Worm (Caenorhabditis elegans) whole organism, L2 larva: Measurements from ENCODE around the gene rpl-12.

Experiments
- C34F6.9 ChIP-seq: fragments of 150-350 bp; optimal IDR thresholded peaks from 2 replicates; lab custom pipeline; 2014; ENCODE audit warnings: missing biosample characterization, missing genetic modification characterization
- F13H6.1 ChIP-seq: sonication (generic microtip); optimal IDR thresholded peaks from 2 replicates; lab custom pipeline; 2016; ENCODE audit warnings: missing genetic modification characterization, missing compliant biosample characterization
- Y55F3AM.14 ChIP-seq: fragments of 200-800 bp; sonication (Bioruptor generic); optimal IDR thresholded peaks from 2 replicates; lab custom pipeline; 2018; ENCODE audit warnings: mild to moderate bottlenecking, missing genetic modification characterization, missing compliant biosample characterization
- alr-1 ChIP-seq: fragments of 150-350 bp; optimal IDR thresholded peaks from 2 replicates; lab custom pipeline; 2014; ENCODE audit warnings: missing biosample characterization, missing genetic modification characterization
- aly-2 ChIP-seq: fragments of 150-350 bp; optimal IDR thresholded peaks from 2 replicates; lab custom pipeline; 2014; ENCODE audit warnings: missing biosample characterization, missing genetic modification characterization
- ama-1 ChIP-seq: fragments of 150-350 bp; optimal IDR thresholded peaks from 2 replicates; lab custom pipeline; 2018; ENCODE audit warnings: inconsistent platforms
- ceh-82 ChIP-seq: fragments of 150-350 bp; optimal IDR thresholded peaks from 2 replicates; lab custom pipeline; 2014; ENCODE audit warnings: missing biosample characterization, missing genetic modification characterization
- crh-2 ChIP-seq: sonication (generic microtip); optimal IDR thresholded peaks from 2 replicates; lab custom pipeline; 2017; ENCODE audit warnings: missing biosample characterization, missing genetic modification characterization
- dmd-4 ChIP-seq: sonication (generic microtip); optimal IDR thresholded peaks from 2 replicates; lab custom pipeline; 2017; ENCODE audit warnings: missing biosample characterization, missing genetic modification characterization
- elt-3 ChIP-seq: sonication (generic microtip); optimal IDR thresholded peaks from 2 replicates; lab custom pipeline; 2017; ENCODE audit warnings: missing biosample characterization, missing genetic modification characterization
- gmeb-1 ChIP-seq: fragments of 150-350 bp; optimal IDR thresholded peaks from 2 replicates; lab custom pipeline; 2014; ENCODE audit warnings: missing biosample characterization, missing genetic modification characterization
- lin-11 ChIP-seq: fragments of 150-350 bp; sonication (generic microtip); optimal IDR thresholded peaks from 2 replicates; lab custom pipeline; 2014; ENCODE audit warnings: missing biosample characterization, missing genetic modification characterization, inconsistent platforms, mixed read lengths
- lin-13 ChIP-seq: fragments of 150-350 bp; optimal IDR thresholded peaks from 2 replicates; lab custom pipeline; 2014; ENCODE audit warnings: missing biosample characterization, missing genetic modification reagents, missing genetic modification characterization
- lin-39 ChIP-seq: fragments of 150-350 bp; optimal IDR thresholded peaks from 2 replicates; lab custom pipeline; 2014; ENCODE audit warnings: missing biosample characterization, missing genetic modification reagents, missing genetic modification characterization
- lsy-2 ChIP-seq, 2 experiments: fragments of 150-350 bp in 1 of 2; sonication (generic microtip) in 1 of 2; optimal IDR thresholded peaks; 2 replicates each; lab custom pipeline; 2014 to 2017; ENCODE audit warnings: missing biosample characterization in 2 of 2, missing genetic modification characterization in 2 of 2
- mab-5 ChIP-seq: fragments of 150-350 bp; optimal IDR thresholded peaks from 2 replicates; lab custom pipeline; 2014; ENCODE audit warnings: missing biosample characterization, missing genetic modification characterization
- mbf-1 ChIP-seq: sonication (generic microtip); optimal IDR thresholded peaks from 2 replicates; lab custom pipeline; 2017; ENCODE audit warnings: missing biosample characterization, missing genetic modification characterization
- mdl-1 ChIP-seq, 2 experiments: fragments of 150-350 bp in 1 of 2; sonication (generic microtip) in 1 of 2; optimal IDR thresholded peaks; 2 replicates each; lab custom pipeline; 2017; ENCODE audit warnings: missing biosample characterization in 2 of 2, missing genetic modification characterization in 2 of 2
- nhr-10 ChIP-seq: sonication (generic microtip); optimal IDR thresholded peaks from 2 replicates; lab custom pipeline; 2017; ENCODE audit warnings: missing biosample characterization, missing genetic modification characterization
- nhr-11 ChIP-seq: fragments of 150-350 bp; optimal IDR thresholded peaks from 2 replicates; lab custom pipeline; 2014; ENCODE audit warnings: missing biosample characterization, missing genetic modification characterization
- nhr-12 ChIP-seq: fragments of 150-350 bp; optimal IDR thresholded peaks from 2 replicates; lab custom pipeline; 2014; ENCODE audit warnings: missing biosample characterization, missing genetic modification characterization
- nhr-129 ChIP-seq: fragments of 150-350 bp; optimal IDR thresholded peaks from 2 replicates; lab custom pipeline; 2014; ENCODE audit warnings: missing biosample characterization, missing genetic modification characterization
- nhr-21 ChIP-seq: fragments of 150-350 bp; optimal IDR thresholded peaks from 2 replicates; lab custom pipeline; 2014; ENCODE audit warnings: missing biosample characterization, missing genetic modification characterization
- nhr-23 ChIP-seq: fragments of 150-350 bp; optimal IDR thresholded peaks from 2 replicates; lab custom pipeline; 2014; ENCODE audit warnings: missing biosample characterization, missing genetic modification reagents, missing genetic modification characterization
- nhr-237 ChIP-seq: fragments of 150-350 bp; optimal IDR thresholded peaks from 2 replicates; lab custom pipeline; 2014; ENCODE audit warnings: missing biosample characterization, missing genetic modification characterization
- nhr-25 ChIP-seq: fragments of 150-350 bp; sonication (generic microtip); optimal IDR thresholded peaks from 3 replicates; lab custom pipeline; 2014; ENCODE audit warnings: missing biosample characterization, missing genetic modification characterization
- nhr-77 ChIP-seq: fragments of 150-350 bp; optimal IDR thresholded peaks from 2 replicates; lab custom pipeline; 2014; ENCODE audit warnings: missing biosample characterization, missing genetic modification characterization
- peb-1 ChIP-seq: fragments of 150-350 bp; optimal IDR thresholded peaks from 2 replicates; lab custom pipeline; 2014; ENCODE audit warnings: missing biosample characterization, missing genetic modification characterization
- sem-4 ChIP-seq: fragments of 150-350 bp; optimal IDR thresholded peaks from 2 replicates; lab custom pipeline; 2014; ENCODE audit warnings: missing biosample characterization, missing genetic modification reagents, missing genetic modification characterization
- sma-3 ChIP-seq: sonication (generic microtip); optimal IDR thresholded peaks from 2 replicates; lab custom pipeline; 2016; ENCODE audit warnings: missing genetic modification reagents, missing genetic modification characterization, missing compliant biosample characterization
- sma-9 ChIP-seq, 2 experiments: fragments of 150-350 bp in 1 of 2; sonication (generic microtip) in 1 of 2; optimal IDR thresholded peaks; 2 replicates each; lab custom pipeline; 2014 to 2016; ENCODE audit warnings: missing genetic modification characterization in 2 of 2, mild to moderate bottlenecking in 1 of 2, missing biosample characterization in 1 of 2, missing compliant biosample characterization in 1 of 2, missing genetic modification reagents in 1 of 2, moderate library complexity in 1 of 2
- snpc-4 ChIP-seq: fragments of 150-350 bp; optimal IDR thresholded peaks from 2 replicates; lab custom pipeline; 2014; ENCODE audit warnings: missing biosample characterization, missing genetic modification characterization
- unc-55 ChIP-seq: fragments of 150-350 bp; sonication (generic microtip); optimal IDR thresholded peaks from 3 replicates; lab custom pipeline; 2014; ENCODE audit warnings: missing biosample characterization, missing genetic modification reagents, missing genetic modification characterization
- unc-62 ChIP-seq: fragments of 150-350 bp; optimal IDR thresholded peaks from 2 replicates; lab custom pipeline; 2014; ENCODE audit warnings: missing biosample characterization, missing genetic modification reagents, missing genetic modification characterization
- ztf-1 ChIP-seq: fragments of 200-800 bp; sonication (Bioruptor generic); conservative IDR thresholded peaks from 2 replicates; pipeline ENCODE4 v1.3.6; 2022; ENCODE audit warnings: missing genetic modification characterization, missing compliant biosample characterization
- ztf-11 ChIP-seq: sonication (generic microtip); optimal IDR thresholded peaks from 2 replicates; lab custom pipeline; 2017; ENCODE audit warnings: missing biosample characterization, missing genetic modification characterization
- ztf-4 ChIP-seq: fragments of 150-350 bp; optimal IDR thresholded peaks from 2 replicates; lab custom pipeline; 2014; ENCODE audit warnings: missing biosample characterization, missing genetic modification characterization

Gene rpl-12

ce11 chrIV:13241340-13241739 is 889 bp upstream of the rpl-12 start:
- TF ChIP-seq snpc-4 (tag; lab: Kevin White, UChicago) (no peak), F13H6.1 (tag; lab: Kevin White, UChicago) (no peak), Y55F3AM.14 (no peak), sma-3 (GFP tag; lab: Kevin White, UChicago) (no peak), nhr-23 (tag; lab: Kevin White, UChicago) (no peak), lin-39 (tag; lab: Kevin White, UChicago) (no peak), nhr-77 (no peak), sma-9 (GFP tag; optimal IDR thresholded peaks at IDR 0.05; lab: Kevin White, UChicago) (no peak), sma-9 (tag; optimal IDR thresholded peaks at IDR 0.05; lab: Kevin White, UChicago) (no peak), alr-1 (tag; lab: Kevin White, UChicago) (no peak), sem-4 (tag; lab: Kevin White, UChicago) (no peak), nhr-11 (tag; lab: Kevin White, UChicago) (no peak), nhr-21 (tag; lab: Kevin White, UChicago) (no peak), ztf-4 (tag; lab: Kevin White, UChicago) (no peak), ztf-11 (no peak), mbf-1 (no peak), dmd-4 (tag; lab: Kevin White, UChicago) (no peak)

- TF ChIP-seq elt-3 (tag; lab: Kevin White, UChicago) (no peak), ztf-1 (GFP tag; lab: Robert Waterston, UW) (no peak), lin-11 (no peak), ztf-4 (tag; lab: Kevin White, UChicago) (no peak), unc-55 (no peak), nhr-10 (tag; lab: Kevin White, UChicago) (no peak), dmd-4 (tag; lab: Kevin White, UChicago) (no peak), nhr-129 (no peak), nhr-12 (tag; lab: Kevin White, UChicago) (no peak), mdl-1 (tag; optimal IDR thresholded peaks at IDR 0.05; lab: Kevin White, UChicago) (no peak), lin-13 (no peak), gmeb-1 (tag; lab: Kevin White, UChicago) (no peak)
Observed at ce11 chrIV:13240842-13241143, 342 bp upstream of the rpl-12 start, which contains the start of gene lin-54. TSS of gene lin-54 (plus strand) at chrIV:13241044.

ce11 chrIV:13238943-13239861 is 1.2 kb downstream of the rpl-12 start, which contains the start of gene tag-115:
TSS of gene tag-115 (minus strand) at chrIV:13239414.
- TF ChIP-seq unc-55 (peak; percentile 8), F13H6.1 (tag; lab: Kevin White, UChicago) (no peak), aly-2 (no peak), mdl-1 (tag; optimal IDR thresholded peaks at IDR 0.05; lab: Kevin White, UChicago) (no peak), sma-3 (GFP tag; lab: Kevin White, UChicago) (peak; percentile 17), ama-1 (peak; percentile 47), lsy-2 (tag; optimal IDR thresholded peaks at IDR 0.05; lab: Kevin White, UChicago) (peak in 1 of 2 experiments; percentile 23), ceh-82 (no peak), unc-62 (no peak), Y55F3AM.14 (no peak), C34F6.9 (tag; lab: Kevin White, UChicago) (peak; percentile 38), nhr-21 (tag; lab: Kevin White, UChicago) (peak; percentile 1), nhr-25 (tag; lab: Kevin White, UChicago) (peak; percentile 5)

- TF ChIP-seq mab-5 (tag; lab: Kevin White, UChicago) (no peak), aly-2 (no peak), sma-9 (GFP tag; optimal IDR thresholded peaks at IDR 0.05; lab: Kevin White, UChicago) (no peak), sma-9 (tag; optimal IDR thresholded peaks at IDR 0.05; lab: Kevin White, UChicago) (no peak), unc-62 (no peak), snpc-4 (tag; lab: Kevin White, UChicago) (no peak), crh-2 (tag; lab: Kevin White, UChicago) (no peak), dmd-4 (tag; lab: Kevin White, UChicago) (no peak), mdl-1 (tag; optimal IDR thresholded peaks at IDR 0.05; lab: Kevin White, UChicago) (no peak), nhr-12 (tag; lab: Kevin White, UChicago) (no peak), mbf-1 (no peak), peb-1 (tag; lab: Kevin White, UChicago) (no peak), F13H6.1 (tag; lab: Kevin White, UChicago) (no peak), nhr-10 (tag; lab: Kevin White, UChicago) (no peak), nhr-11 (tag; lab: Kevin White, UChicago) (no peak), ztf-4 (tag; lab: Kevin White, UChicago) (no peak), nhr-237 (no peak), nhr-77 (no peak)
Observed at ce11 chrIV:13236485-13236884, 4.0 kb downstream of the rpl-12 start, which contains the start of gene pwp-1. TSS of gene pwp-1 (minus strand) at chrIV:13236585.
